Worm (Caenorhabditis elegans) whole organism, early embryonic: ENCODE measurements around the gene F26F4.9.
A peak's percentile ranks its signal among the peaks of the same experiment; 100 is the strongest.

Source experiments
- B0310.2 ChIP-seq: sonication (generic microtip); optimal IDR thresholded peaks from 2 replicates; lab custom pipeline; 2016; ENCODE audit warnings: mild to moderate bottlenecking, missing genetic modification characterization, missing compliant biosample characterization
- F13C5.2 ChIP-seq: sonication (generic microtip); optimal IDR thresholded peaks from 2 replicates; lab custom pipeline; 2017; ENCODE audit warnings: mild to moderate bottlenecking, missing genetic modification characterization, inconsistent platforms, missing compliant biosample characterization
- aly-1 ChIP-seq: sonication (generic microtip); optimal IDR thresholded peaks from 2 replicates; lab custom pipeline; 2016; ENCODE audit warnings: missing genetic modification characterization, missing compliant biosample characterization
- ama-1 ChIP-seq: fragments of 150-350 bp; optimal IDR thresholded peaks from 2 replicates; lab custom pipeline; 2014
- ceh-13 ChIP-seq: fragments of 200-800 bp; sonication (Bioruptor generic); optimal IDR thresholded peaks from 2 replicates; lab custom pipeline; 2018; ENCODE audit warnings: mild to moderate bottlenecking, missing genetic modification characterization, missing compliant biosample characterization
- ceh-36 ChIP-seq: sonication (generic microtip); optimal IDR thresholded peaks from 2 replicates; lab custom pipeline; 2016; ENCODE audit warnings: missing genetic modification characterization, inconsistent platforms, missing compliant biosample characterization
- ets-7 ChIP-seq: sonication (generic microtip); optimal IDR thresholded peaks from 2 replicates; lab custom pipeline; 2016; ENCODE audit warnings: missing genotype, missing genetic modification characterization, missing compliant biosample characterization
- flt-1 ChIP-seq: fragments of 200-800 bp; sonication (Bioruptor generic); IDR thresholded peaks from 2 replicates; pipeline ENCODE4 v1.3.6; 2022; ENCODE audit warnings: missing genetic modification characterization, missing compliant biosample characterization
- hmbx-1 ChIP-seq: sonication (generic microtip); optimal IDR thresholded peaks from 2 replicates; lab custom pipeline; 2016; ENCODE audit warnings: mild to moderate bottlenecking, missing genetic modification characterization, missing compliant biosample characterization
- hmg-4 ChIP-seq: fragments of 200-800 bp; sonication (Bioruptor generic); optimal IDR thresholded peaks from 2 replicates; lab custom pipeline; 2018; ENCODE audit warnings: mild to moderate bottlenecking, missing genetic modification characterization, missing compliant biosample characterization
- hnd-1 ChIP-seq: sonication (generic microtip); optimal IDR thresholded peaks from 2 replicates; lab custom pipeline; 2016; ENCODE audit warnings: missing genetic modification characterization, missing compliant biosample characterization
- pes-1 ChIP-seq: fragments of 200-800 bp; sonication (Bioruptor generic); IDR thresholded peaks from 2 replicates; pipeline ENCODE4 v1.3.6; 2022; ENCODE audit warnings: missing genetic modification reagents, missing genetic modification characterization, missing compliant biosample characterization
- scrt-1 ChIP-seq: fragments of 200-800 bp; sonication (Bioruptor generic); IDR thresholded peaks from 2 replicates; pipeline ENCODE4 v1.3.6; 2022; ENCODE audit warnings: missing genetic modification characterization, missing compliant biosample characterization
- sea-1 ChIP-seq: fragments of 200-800 bp; sonication (Bioruptor generic); conservative IDR thresholded peaks from 2 replicates; pipeline ENCODE4 v1.3.6; 2022; ENCODE audit warnings: missing genetic modification characterization, missing compliant biosample characterization
- tbx-11 ChIP-seq: fragments of 200-800 bp; sonication (Bioruptor generic); IDR thresholded peaks from 2 replicates; pipeline ENCODE4 v1.3.6; 2022; ENCODE audit warnings: missing genetic modification characterization, missing compliant biosample characterization
- tbx-37 ChIP-seq: fragments of 200-800 bp; sonication (Bioruptor generic); conservative IDR thresholded peaks from 2 replicates; pipeline ENCODE4 v1.3.6; 2022; ENCODE audit warnings: missing genetic modification reagents, missing genetic modification characterization, missing compliant biosample characterization
- tra-4 ChIP-seq: sonication (generic microtip); optimal IDR thresholded peaks from 2 replicates; lab custom pipeline; 2017; ENCODE audit warnings: missing genetic modification characterization, missing compliant biosample characterization

F26F4.9 gene

DNA sequence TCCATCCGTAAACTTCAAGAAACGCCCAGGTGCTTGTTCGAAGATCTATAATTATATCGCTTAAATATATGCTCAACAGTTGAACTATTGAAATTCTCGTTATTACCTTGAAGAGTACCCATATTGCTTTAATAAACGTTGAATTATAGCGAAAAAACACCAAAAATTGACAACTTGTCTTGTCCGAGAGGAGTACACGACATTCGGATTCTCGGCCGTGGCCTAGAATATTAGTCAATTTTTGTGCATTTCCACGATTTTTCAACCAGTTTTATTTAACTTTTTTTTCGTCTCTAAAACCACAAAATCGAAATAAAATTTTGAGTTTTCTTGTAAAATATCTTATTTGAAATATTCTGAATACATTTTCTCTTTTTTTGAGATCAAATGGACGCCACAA is at the start of gene F26F4.9, which contains the start of gene cee-1:
Gene F26F4.9, minus strand, starts transcription at position 205 of the 400 bp plus-strand sequence.
Gene cee-1, plus strand, starts transcription at position 383 of the 400 bp plus-strand sequence.
- TF ChIP-seq hmg-4 (GFP tag; lab: Kevin White, UChicago) (no peak), tbx-37 (0 out of 2 replicates have a peak, but pooled peaks have one; percentile 25)

- TF ChIP-seq tbx-11, result no peak
- no peak for TF ChIP-seq ceh-13 (GFP tag; lab: Kevin White, UChicago)
- TF ChIP-seq tbx-37, result no peak
- TF ChIP-seq pes-1 (GFP tag; lab: Robert Waterston, UW), result no peak
- TF ChIP-seq hmbx-1, result no peak
- TF ChIP-seq ama-1 (lab: Kevin White, UChicago), result no peak
- no peak for TF ChIP-seq tra-4 (tag; lab: Kevin White, UChicago)
- no peak for TF ChIP-seq F13C5.2 (tag; lab: Kevin White, UChicago)
- no peak for TF ChIP-seq ceh-36 (tag; lab: Kevin White, UChicago)
- TF ChIP-seq B0310.2, result no peak
- TF ChIP-seq aly-1 (tag; lab: Kevin White, UChicago), result no peak
- TF ChIP-seq scrt-1 (GFP tag; lab: Robert Waterston, UW), result no peak
- no peak for TF ChIP-seq hmg-4 (GFP tag; lab: Kevin White, UChicago)
- TF ChIP-seq flt-1 (GFP tag; lab: Robert Waterston, UW), result no peak
- no peak for TF ChIP-seq sea-1 (GFP tag; lab: Robert Waterston, UW)
- TF ChIP-seq ets-7 (tag; lab: Kevin White, UChicago), result no peak
- no peak for TF ChIP-seq hnd-1 (tag; lab: Kevin White, UChicago)
These were observed 49.0 kb upstream of the F26F4.9 start for ce11 chrIII:4961281-4961680.

DNA sequence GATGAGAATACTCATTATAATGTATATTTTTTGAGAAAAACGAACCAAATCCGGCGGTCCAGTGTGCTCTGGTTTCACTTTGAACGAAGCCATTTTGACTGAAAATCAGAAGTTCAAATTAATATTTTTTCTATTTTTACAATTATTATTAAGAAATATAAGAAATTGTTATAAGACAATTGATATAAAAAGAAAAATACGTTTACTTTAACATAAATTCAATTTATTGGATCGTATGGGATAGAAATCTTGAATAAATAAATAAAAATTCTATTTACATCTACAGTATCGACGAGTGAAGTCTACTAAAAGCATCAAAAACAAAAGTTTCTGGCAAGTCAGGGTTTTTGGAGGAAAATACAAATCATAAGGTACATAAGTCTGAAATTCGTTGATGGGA is 47.9 kb upstream of the F26F4.9 start, which contains the start of gene C27F2.4:
Gene C27F2.4, minus strand, starts transcription at position 101 of the 400 bp plus-strand sequence.
- no peak for TF ChIP-seq ets-7 (tag; lab: Kevin White, UChicago)
- TF ChIP-seq F13C5.2 (tag; lab: Kevin White, UChicago), result no peak
- TF ChIP-seq hmbx-1, result no peak
- TF ChIP-seq tra-4 (tag; lab: Kevin White, UChicago), result no peak

ce11 chrIII:4956566-4956965 is 44.2 kb upstream of the F26F4.9 start, which contains the start of gene C26E6.1:
Gene C26E6.1 (plus strand): TSS chrIII:4956866.
- TF ChIP-seq ama-1 (lab: Kevin White, UChicago), result no peak
- no peak for TF ChIP-seq ceh-36 (tag; lab: Kevin White, UChicago)
- no peak for TF ChIP-seq flt-1 (GFP tag; lab: Robert Waterston, UW)
- no peak for TF ChIP-seq B0310.2
- no peak for TF ChIP-seq hmg-4 (GFP tag; lab: Kevin White, UChicago)
- TF ChIP-seq F13C5.2 (tag; lab: Kevin White, UChicago), result no peak
- no peak for TF ChIP-seq hnd-1 (tag; lab: Kevin White, UChicago)
- no peak for TF ChIP-seq sea-1 (GFP tag; lab: Robert Waterston, UW)

DNA sequence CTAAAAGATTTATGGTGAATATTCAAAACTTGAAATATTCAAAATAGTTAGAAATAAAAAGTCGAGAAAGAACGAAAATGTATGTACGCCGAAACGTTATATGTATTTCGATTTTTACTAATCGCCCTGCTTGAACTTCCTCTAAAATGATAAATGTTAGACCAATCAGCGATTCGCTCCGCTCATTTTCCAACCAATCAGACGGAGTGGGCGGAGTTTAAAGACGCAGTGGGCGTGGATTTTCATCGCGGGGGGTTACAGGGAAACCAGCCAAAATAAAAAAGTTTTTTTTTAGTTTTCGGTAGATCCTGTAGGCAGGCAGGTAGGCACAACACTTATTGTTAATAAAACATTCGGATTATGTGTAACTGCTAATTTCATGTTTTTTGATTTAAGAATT is 40.6 kb upstream of the F26F4.9 start:
- no peak for TF ChIP-seq tra-4 (tag; lab: Kevin White, UChicago)
- TF ChIP-seq hmbx-1, result no peak
- TF ChIP-seq F13C5.2 (tag; lab: Kevin White, UChicago), result no peak
- no peak for TF ChIP-seq ama-1 (lab: Kevin White, UChicago)
- no peak for TF ChIP-seq pes-1 (GFP tag; lab: Robert Waterston, UW)
- TF ChIP-seq scrt-1 (GFP tag; lab: Robert Waterston, UW), result no peak
- no peak for TF ChIP-seq hnd-1 (tag; lab: Kevin White, UChicago)
- no peak for TF ChIP-seq ceh-36 (tag; lab: Kevin White, UChicago)
- no peak for TF ChIP-seq ets-7 (tag; lab: Kevin White, UChicago)
- no peak for TF ChIP-seq ceh-13 (GFP tag; lab: Kevin White, UChicago)
- no peak for TF ChIP-seq hmg-4 (GFP tag; lab: Kevin White, UChicago)
- TF ChIP-seq B0310.2, result no peak
- TF ChIP-seq tbx-11, result no peak

ce11 chrIII:4951824-4952223 is 39.5 kb upstream of the F26F4.9 start, which contains the start of gene flh-2:
Gene flh-2 (plus strand): TSS chrIII:4952124.
- no peak for TF ChIP-seq sea-1 (GFP tag; lab: Robert Waterston, UW)
- no peak for TF ChIP-seq B0310.2
- TF ChIP-seq ceh-13 (GFP tag; lab: Kevin White, UChicago), result no peak
- TF ChIP-seq scrt-1 (GFP tag; lab: Robert Waterston, UW), result no peak
- TF ChIP-seq ceh-36 (tag; lab: Kevin White, UChicago), result no peak
- no peak for TF ChIP-seq hmg-4 (GFP tag; lab: Kevin White, UChicago)
- TF ChIP-seq pes-1 (GFP tag; lab: Robert Waterston, UW), result no peak
- TF ChIP-seq ets-7 (tag; lab: Kevin White, UChicago), result no peak
- no peak for TF ChIP-seq flt-1 (GFP tag; lab: Robert Waterston, UW)
- TF ChIP-seq tbx-11, result no peak
- no peak for TF ChIP-seq aly-1 (tag; lab: Kevin White, UChicago)

DNA sequence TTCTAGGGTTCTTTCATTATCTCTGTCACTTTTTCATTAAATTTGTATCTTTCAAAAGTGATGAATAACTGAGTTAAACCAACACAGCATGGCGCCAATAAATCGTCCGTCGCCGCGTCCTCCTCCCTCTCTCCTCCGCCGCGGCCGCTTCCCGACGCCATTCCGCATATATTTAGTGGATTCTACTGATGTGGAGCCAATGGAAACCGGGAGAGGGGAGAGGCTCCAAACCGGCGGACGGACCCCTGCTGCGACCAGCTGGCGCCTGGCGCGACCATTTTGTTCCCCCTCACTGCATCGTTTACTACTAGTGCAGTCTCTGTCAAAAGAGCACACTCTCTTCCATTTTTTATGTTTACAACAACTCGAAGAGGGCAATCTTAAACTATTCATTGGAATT is 38.9 kb upstream of the F26F4.9 start:
- TF ChIP-seq ceh-36 (tag; lab: Kevin White, UChicago) (no peak), tbx-11 (no peak), pes-1 (GFP tag; lab: Robert Waterston, UW) (no peak), scrt-1 (GFP tag; lab: Robert Waterston, UW) (no peak), ama-1 (lab: Kevin White, UChicago) (no peak), tra-4 (tag; lab: Kevin White, UChicago) (no peak), ceh-13 (GFP tag; lab: Kevin White, UChicago) (no peak), flt-1 (GFP tag; lab: Robert Waterston, UW) (no peak), aly-1 (tag; lab: Kevin White, UChicago) (no peak), ets-7 (tag; lab: Kevin White, UChicago) (no peak), hnd-1 (tag; lab: Kevin White, UChicago) (no peak), F13C5.2 (tag; lab: Kevin White, UChicago) (no peak), sea-1 (GFP tag; lab: Robert Waterston, UW) (no peak), tbx-37 (no peak), B0310.2 (no peak), hmbx-1 (no peak), hmg-4 (GFP tag; lab: Kevin White, UChicago) (no peak)
